Worm (Caenorhabditis elegans): ENCODE results near the gene nhr-18.

The nhr-18 gene

DNA sequence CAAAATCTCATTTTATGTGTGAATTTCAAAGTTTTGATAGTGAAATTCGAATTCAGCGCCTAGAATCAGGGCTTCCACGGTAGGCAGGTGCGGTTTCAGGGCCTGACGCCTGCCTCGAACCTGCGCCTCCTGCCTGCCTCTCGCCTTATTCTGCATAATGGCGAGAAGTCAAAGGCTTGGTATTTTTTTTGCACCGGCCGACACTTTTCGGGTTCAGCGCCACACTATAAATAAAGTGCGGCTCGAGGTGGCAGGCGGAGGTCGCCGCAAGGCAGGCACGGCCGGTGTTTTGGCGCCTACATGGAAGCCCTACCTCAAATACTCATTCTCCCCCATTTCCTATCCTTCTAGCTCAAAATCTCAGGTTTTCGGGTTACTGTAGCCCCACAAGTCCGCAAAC is 26.6 kb upstream of the nhr-18 start:
- TF ChIP-seq pqm-1 (tag; optimal IDR thresholded peaks at IDR 0.05) (no peak), ceh-16 (tag; optimal IDR thresholded peaks at IDR 0.05) (no peak), ceh-9 (tag; optimal IDR thresholded peaks at IDR 0.05) (no peak), hmg-11 (tag; optimal IDR thresholded peaks at IDR 0.05) (no peak), R02D3.7 (tag; optimal IDR thresholded peaks at IDR 0.05) (no peak), nhr-76 (tag; optimal IDR thresholded peaks at IDR 0.05) (no peak), nhr-43 (tag; optimal IDR thresholded peaks at IDR 0.05; ENCODE audit: poor library complexity, severe bottlenecking) (no peak), unc-39 (tag; optimal IDR thresholded peaks at IDR 0.05) (no peak), ztf-4 (tag; optimal IDR thresholded peaks at IDR 0.05) (no peak), nhr-11 (tag; optimal IDR thresholded peaks at IDR 0.05) (no peak), tbx-2 (tag; optimal IDR thresholded peaks at IDR 0.05) (no peak)

ce11 chrV:2201240-2201639 is 25.8 kb upstream of the nhr-18 start, which contains the start of gene cyp-32B1:
TSS of gene cyp-32B1 (minus strand) at chrV:2201415.
- no peak for TF ChIP-seq nhr-237 (tag; optimal IDR thresholded peaks at IDR 0.05)
- no peak for TF ChIP-seq nhr-11 (tag; optimal IDR thresholded peaks at IDR 0.05)
- TF ChIP-seq nhr-23 (tag; optimal IDR thresholded peaks at IDR 0.05) = no peak
- peak; percentile 70 for TF ChIP-seq pqm-1 (tag; optimal IDR thresholded peaks at IDR 0.05)
- TF ChIP-seq nhr-12 (tag; optimal IDR thresholded peaks at IDR 0.05) = no peak
- TF ChIP-seq R02D3.7 (tag; optimal IDR thresholded peaks at IDR 0.05) = no peak
- TF ChIP-seq ceh-28 (tag; optimal IDR thresholded peaks at IDR 0.05) = no peak
- TF ChIP-seq elt-2 (tag; optimal IDR thresholded peaks at IDR 0.05) = peak; percentile 65
- TF ChIP-seq sea-2 (GFP tag; optimal IDR thresholded peaks at IDR 0.05) = no peak
- no peak for TF ChIP-seq lin-39 (tag; optimal IDR thresholded peaks at IDR 0.05)
- no peak for TF ChIP-seq ama-1 (optimal IDR thresholded peaks at IDR 0.05)
- TF ChIP-seq mml-1 (tag; optimal IDR thresholded peaks at IDR 0.05) = no peak
- TF ChIP-seq ceh-9 (tag; optimal IDR thresholded peaks at IDR 0.05) = no peak
- no peak for TF ChIP-seq ceh-16 (tag; optimal IDR thresholded peaks at IDR 0.05)
- no peak for TF ChIP-seq daf-12 (tag; optimal IDR thresholded peaks at IDR 0.05)
- no peak for TF ChIP-seq ceh-82 (tag; optimal IDR thresholded peaks at IDR 0.05)
- TF ChIP-seq pha-4 (tag; optimal IDR thresholded peaks at IDR 0.05) = peak; percentile 61
- no peak for TF ChIP-seq elt-1 (tag; optimal IDR thresholded peaks at IDR 0.05)
- TF ChIP-seq ztf-4 (tag; optimal IDR thresholded peaks at IDR 0.05) = no peak
- TF ChIP-seq zag-1 (tag; optimal IDR thresholded peaks at IDR 0.05) = no peak
- TF ChIP-seq skn-1 (tag; optimal IDR thresholded peaks at IDR 0.05) = no peak
- no peak for TF ChIP-seq lsy-12 (tag; optimal IDR thresholded peaks at IDR 0.05)

- TF ChIP-seq lsy-12 (tag; optimal IDR thresholded peaks at IDR 0.05) = no peak
- no peak for TF ChIP-seq fkh-10 (GFP tag; optimal IDR thresholded peaks at IDR 0.05)
- no peak for TF ChIP-seq ZK546.5 (tag; optimal IDR thresholded peaks at IDR 0.05)
- TF ChIP-seq ceh-16 (tag; optimal IDR thresholded peaks at IDR 0.05) = no peak
- no peak for TF ChIP-seq elt-1 (tag; optimal IDR thresholded peaks at IDR 0.05)
- no peak for TF ChIP-seq elt-3 (tag; optimal IDR thresholded peaks at IDR 0.05)
- no peak for TF ChIP-seq hmg-11 (tag; optimal IDR thresholded peaks at IDR 0.05)
- no peak for TF ChIP-seq lin-15B (tag; optimal IDR thresholded peaks at IDR 0.05)
These were observed 22.9 kb upstream of the nhr-18 start, which contains the start of gene cyp-33C12 for ce11 chrV:2204080-2204479. TSS of gene cyp-33C12 (minus strand) at chrV:2204400.

ce11 chrV:2206181-2206580 is 20.8 kb upstream of the nhr-18 start, which contains the start of gene srt-40:
TSS of gene srt-40 (minus strand) at chrV:2206281.
- TF ChIP-seq elt-1 (tag; optimal IDR thresholded peaks at IDR 0.05) = no peak

- TF ChIP-seq unc-62 (GFP tag; optimal IDR thresholded peaks at IDR 0.05) (no peak), unc-39 (tag; optimal IDR thresholded peaks at IDR 0.05) (no peak), pqm-1 (tag; optimal IDR thresholded peaks at IDR 0.05) (no peak), sea-2 (GFP tag; optimal IDR thresholded peaks at IDR 0.05) (no peak), fos-1 (tag; optimal IDR thresholded peaks at IDR 0.05) (no peak), fkh-10 (GFP tag; optimal IDR thresholded peaks at IDR 0.05) (no peak), eor-1 (tag; optimal IDR thresholded peaks at IDR 0.05) (no peak), ama-1 (optimal IDR thresholded peaks at IDR 0.05) (no peak), daf-12 (tag; optimal IDR thresholded peaks at IDR 0.05) (no peak), R02D3.7 (tag; optimal IDR thresholded peaks at IDR 0.05) (no peak), tbx-2 (tag; optimal IDR thresholded peaks at IDR 0.05) (no peak), mdl-1 (tag; optimal IDR thresholded peaks at IDR 0.05) (no peak)
These were observed 20.2 kb upstream of the nhr-18 start, which contains the start of gene svh-11 for ce11 chrV:2206801-2207200. TSS of gene svh-11 (plus strand) at chrV:2207101.
